Worm (Caenorhabditis elegans) whole organism, L3 larva: ENCODE data around the gene bath-27.

Source experiments
- R02D3.7 ChIP-seq: fragments of 150-350 bp; optimal IDR thresholded peaks from 2 replicates; lab custom pipeline; 2014; ENCODE audit warnings: missing biosample characterization, missing genetic modification characterization
- ZK546.5 ChIP-seq: sonication (generic microtip); optimal IDR thresholded peaks from 2 replicates; lab custom pipeline; 2017; ENCODE audit warnings: missing biosample characterization, missing genetic modification characterization
- ama-1 ChIP-seq: fragments of 150-350 bp; optimal IDR thresholded peaks from 2 replicates; lab custom pipeline; 2018
- ceh-28 ChIP-seq: fragments of 150-350 bp; optimal IDR thresholded peaks from 2 replicates; lab custom pipeline; 2014; ENCODE audit warnings: missing biosample characterization, missing genetic modification reagents, missing genetic modification characterization
- ceh-82 ChIP-seq: fragments of 150-350 bp; optimal IDR thresholded peaks from 2 replicates; lab custom pipeline; 2014; ENCODE audit warnings: missing biosample characterization, missing genetic modification characterization
- ceh-9 ChIP-seq: sonication (generic microtip); optimal IDR thresholded peaks from 2 replicates; lab custom pipeline; 2018; ENCODE audit warnings: missing biosample characterization, missing genetic modification characterization
- daf-12 ChIP-seq: fragments of 150-350 bp; optimal IDR thresholded peaks from 2 replicates; lab custom pipeline; 2014; ENCODE audit warnings: missing biosample characterization, missing genetic modification reagents, missing genetic modification characterization
- egl-27 ChIP-seq: sonication (generic microtip); optimal IDR thresholded peaks from 4 replicates; lab custom pipeline; 2017; ENCODE audit warnings: missing biosample characterization, missing genetic modification reagents, missing genetic modification characterization
- egl-5 ChIP-seq: fragments of 150-350 bp; optimal IDR thresholded peaks from 2 replicates; lab custom pipeline; 2017; ENCODE audit warnings: missing biosample characterization, missing genetic modification reagents, missing genetic modification characterization, inconsistent platforms
- elt-2 ChIP-seq: sonication (generic microtip); optimal IDR thresholded peaks from 2 replicates; lab custom pipeline; 2016; ENCODE audit warnings: missing genetic modification reagents, mild to moderate bottlenecking, missing genetic modification characterization, missing compliant biosample characterization
- eor-1 ChIP-seq, 2 experiments: fragments of 150-350 bp; optimal IDR thresholded peaks; 2 replicates each; lab custom pipeline; 2014 to 2018; ENCODE audit warnings: missing biosample characterization in 2 of 2, missing genetic modification characterization in 2 of 2
- fkh-10 ChIP-seq: sonication (generic microtip); optimal IDR thresholded peaks from 2 replicates; lab custom pipeline; 2017; ENCODE audit warnings: missing biosample characterization, missing genetic modification reagents, missing genetic modification characterization
- fos-1 ChIP-seq: fragments of 150-350 bp; optimal IDR thresholded peaks from 2 replicates; lab custom pipeline; 2014; ENCODE audit warnings: missing biosample characterization, missing genetic modification characterization
- hmg-11 ChIP-seq: sonication (generic microtip); optimal IDR thresholded peaks from 2 replicates; lab custom pipeline; 2016; ENCODE audit warnings: missing genetic modification characterization, missing compliant biosample characterization
- lin-15B ChIP-seq: fragments of 150-350 bp; optimal IDR thresholded peaks from 2 replicates; lab custom pipeline; 2014; ENCODE audit warnings: missing biosample characterization, missing genetic modification characterization
- nhr-11 ChIP-seq: fragments of 150-350 bp; optimal IDR thresholded peaks from 2 replicates; lab custom pipeline; 2014; ENCODE audit warnings: missing biosample characterization, missing genetic modification characterization
- nhr-12 ChIP-seq: fragments of 150-350 bp; optimal IDR thresholded peaks from 2 replicates; lab custom pipeline; 2014; ENCODE audit warnings: missing biosample characterization, missing genetic modification characterization
- nhr-23 ChIP-seq: fragments of 150-350 bp; optimal IDR thresholded peaks from 2 replicates; lab custom pipeline; 2014; ENCODE audit warnings: missing biosample characterization, missing genetic modification reagents, missing genetic modification characterization
- nhr-237 ChIP-seq: fragments of 150-350 bp; optimal IDR thresholded peaks from 2 replicates; lab custom pipeline; 2014; ENCODE audit warnings: missing biosample characterization, missing genetic modification characterization
- nhr-25 ChIP-seq: sonication (generic microtip); optimal IDR thresholded peaks from 2 replicates; lab custom pipeline; 2017; ENCODE audit warnings: missing biosample characterization, missing genetic modification characterization
- nhr-28 ChIP-seq: fragments of 150-350 bp; optimal IDR thresholded peaks from 2 replicates; lab custom pipeline; 2014; ENCODE audit warnings: missing biosample characterization, missing genetic modification characterization
- nhr-43 ChIP-seq: sonication (generic microtip); optimal IDR thresholded peaks from 2 replicates; lab custom pipeline; 2016; ENCODE audit warnings: mild to moderate bottlenecking, missing genetic modification characterization, missing compliant biosample characterization; ENCODE audit not compliant: poor library complexity, severe bottlenecking
- nhr-67 ChIP-seq: fragments of 150-350 bp; optimal IDR thresholded peaks from 2 replicates; lab custom pipeline; 2014; ENCODE audit warnings: missing biosample characterization, missing genetic modification characterization
- nhr-77 ChIP-seq: fragments of 150-350 bp; optimal IDR thresholded peaks from 2 replicates; lab custom pipeline; 2014; ENCODE audit warnings: missing biosample characterization, missing genetic modification characterization
- pha-4 ChIP-seq: fragments of 150-350 bp; optimal IDR thresholded peaks from 2 replicates; lab custom pipeline; 2014; ENCODE audit warnings: missing biosample characterization, missing genetic modification reagents, missing genetic modification characterization
- pqm-1 ChIP-seq: fragments of 150-350 bp; optimal IDR thresholded peaks from 2 replicates; lab custom pipeline; 2017; ENCODE audit warnings: missing biosample characterization, missing genetic modification characterization, inconsistent platforms
- sea-2 ChIP-seq: fragments of 150-350 bp; sonication (generic microtip); optimal IDR thresholded peaks from 4 replicates; lab custom pipeline; 2014; ENCODE audit warnings: missing biosample characterization, missing genetic modification reagents, missing genetic modification characterization
- snpc-4 ChIP-seq: fragments of 150-350 bp; optimal IDR thresholded peaks from 2 replicates; lab custom pipeline; 2014; ENCODE audit warnings: missing biosample characterization, missing genetic modification characterization
- tbx-2 ChIP-seq: sonication (generic microtip); optimal IDR thresholded peaks from 2 replicates; lab custom pipeline; 2016; ENCODE audit warnings: mild to moderate bottlenecking, missing genetic modification characterization, missing compliant biosample characterization
- unc-39 ChIP-seq: sonication (generic microtip); optimal IDR thresholded peaks from 4 replicates; lab custom pipeline; 2017; ENCODE audit warnings: missing biosample characterization, missing genetic modification characterization
- zag-1 ChIP-seq: fragments of 150-350 bp; optimal IDR thresholded peaks from 2 replicates; lab custom pipeline; 2014; ENCODE audit warnings: missing biosample characterization, missing genetic modification characterization
- ztf-11 ChIP-seq: fragments of 150-350 bp; optimal IDR thresholded peaks from 2 replicates; lab custom pipeline; 2014; ENCODE audit warnings: missing biosample characterization, missing genetic modification characterization
- ztf-4 ChIP-seq: fragments of 150-350 bp; optimal IDR thresholded peaks from 2 replicates; lab custom pipeline; 2014; ENCODE audit warnings: missing biosample characterization, missing genetic modification characterization

Gene bath-27

DNA sequence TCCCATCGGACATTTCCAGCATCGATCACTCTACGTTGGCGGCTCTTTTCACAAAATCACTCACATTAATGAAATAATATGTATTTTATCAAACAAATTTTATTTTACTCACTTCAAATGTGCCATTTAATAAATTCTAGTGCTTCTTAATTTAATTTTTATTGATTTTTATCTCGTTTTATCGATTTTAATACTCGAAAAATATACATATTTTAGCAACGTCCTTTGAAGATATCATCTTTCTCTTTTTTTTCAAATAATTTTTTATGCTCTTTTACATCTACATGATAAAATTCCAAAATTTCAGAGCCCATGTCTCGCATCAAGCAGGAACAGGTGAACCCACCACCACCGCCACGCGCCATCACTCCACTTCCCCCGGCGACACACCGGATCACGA is at the start of gene bath-27, which contains the start of gene lido-14:
Gene bath-27 (plus strand): TSS at position 306 of the 400 bp plus-strand sequence.
Gene lido-14 (plus strand): TSS at position 301 of the 400 bp plus-strand sequence.
- TF ChIP-seq daf-12 (tag; lab: Kevin White, UChicago): no peak
- TF ChIP-seq ceh-82 (tag; lab: Kevin White, UChicago): no peak
- TF ChIP-seq nhr-28 (tag; lab: Kevin White, UChicago): no peak
- no peak for TF ChIP-seq sea-2 (GFP tag; lab: Kevin White, UChicago)
- TF ChIP-seq tbx-2: no peak
- no peak for TF ChIP-seq fos-1 (tag; lab: Kevin White, UChicago)
- no peak for TF ChIP-seq egl-5 (tag; lab: Kevin White, UChicago)
- TF ChIP-seq fkh-10 (GFP tag; lab: Kevin White, UChicago): no peak
- TF ChIP-seq egl-27: no peak
- TF ChIP-seq unc-39 (tag; lab: Kevin White, UChicago): no peak
- no peak for TF ChIP-seq ama-1
- TF ChIP-seq ceh-9 (tag; lab: Kevin White, UChicago): no peak
- TF ChIP-seq R02D3.7: no peak
- no peak for TF ChIP-seq nhr-11 (tag; lab: Kevin White, UChicago)
- TF ChIP-seq ztf-11: no peak
- TF ChIP-seq lin-15B (tag; lab: Kevin White, UChicago): no peak
- TF ChIP-seq ZK546.5 (tag; lab: Kevin White, UChicago): no peak

DNA sequence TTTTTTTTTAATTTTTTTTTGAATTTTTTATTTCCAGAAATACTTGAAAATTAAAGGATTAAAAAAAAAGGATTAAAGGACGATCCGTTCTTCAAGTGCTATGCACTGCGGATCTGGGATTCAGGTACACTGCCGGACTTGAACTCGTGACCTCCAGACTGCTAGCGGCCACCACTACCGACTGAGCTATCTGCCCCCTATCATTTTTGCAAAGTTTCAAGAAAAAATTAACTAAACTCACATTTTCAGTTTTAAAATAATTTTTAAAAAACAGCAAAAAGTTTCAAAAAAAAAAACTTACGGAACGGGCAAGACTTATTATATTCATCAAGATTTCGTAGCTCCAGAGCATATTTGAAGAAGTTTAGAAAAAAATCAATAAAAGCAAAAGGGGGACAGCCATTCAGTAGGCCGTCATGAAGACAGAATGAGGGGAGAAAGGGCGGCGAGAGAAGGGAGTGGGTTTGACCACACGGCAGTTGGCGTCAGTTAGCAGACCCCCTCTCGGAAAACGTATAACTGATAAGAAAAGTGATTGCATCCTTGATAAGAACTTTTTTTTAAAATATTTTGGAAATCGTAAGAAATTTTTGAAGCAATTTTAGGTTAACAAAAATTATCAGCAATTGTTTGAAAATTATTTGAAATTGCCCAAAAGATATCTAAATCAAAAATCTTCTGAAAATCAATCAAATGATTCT is 47.8 kb upstream of the bath-27 start:
- TF ChIP-seq nhr-11 (tag; lab: Kevin White, UChicago): no peak
- no peak for TF ChIP-seq hmg-11 (tag; lab: Kevin White, UChicago)
- TF ChIP-seq elt-2 (tag; lab: Kevin White, UChicago): peak; percentile 46
- TF ChIP-seq pha-4: no peak
- TF ChIP-seq, all 47 proteins: peak for 1

DNA sequence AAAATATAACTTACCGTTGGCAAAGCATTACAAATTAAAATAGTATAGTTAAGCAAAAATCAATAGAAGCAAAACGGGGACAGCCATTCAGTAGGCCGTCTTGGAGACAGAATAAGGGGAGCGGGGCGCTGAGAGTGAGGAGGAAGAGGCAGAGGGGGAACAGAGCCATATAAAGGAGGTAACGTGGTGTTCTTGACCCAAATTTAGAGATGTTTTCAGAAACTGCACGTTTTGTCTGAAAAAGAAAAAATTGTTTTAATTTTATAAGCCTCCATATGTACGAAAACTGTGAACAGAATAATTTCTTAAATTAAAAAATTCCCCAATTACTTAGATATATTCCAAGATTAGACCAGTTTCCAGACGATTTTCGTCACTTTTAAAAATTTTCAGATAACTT is 45.5 kb upstream of the bath-27 start, which contains the start of gene F39E9.6:
Gene F39E9.6 (minus strand): TSS at position 101 of the 400 bp plus-strand sequence.
- TF ChIP-seq ztf-11: no peak
- TF ChIP-seq nhr-25 (tag; lab: Kevin White, UChicago): no peak
- no peak for TF ChIP-seq pqm-1 (tag; lab: Kevin White, UChicago)
- TF ChIP-seq R02D3.7: no peak
- TF ChIP-seq nhr-67: no peak

DNA sequence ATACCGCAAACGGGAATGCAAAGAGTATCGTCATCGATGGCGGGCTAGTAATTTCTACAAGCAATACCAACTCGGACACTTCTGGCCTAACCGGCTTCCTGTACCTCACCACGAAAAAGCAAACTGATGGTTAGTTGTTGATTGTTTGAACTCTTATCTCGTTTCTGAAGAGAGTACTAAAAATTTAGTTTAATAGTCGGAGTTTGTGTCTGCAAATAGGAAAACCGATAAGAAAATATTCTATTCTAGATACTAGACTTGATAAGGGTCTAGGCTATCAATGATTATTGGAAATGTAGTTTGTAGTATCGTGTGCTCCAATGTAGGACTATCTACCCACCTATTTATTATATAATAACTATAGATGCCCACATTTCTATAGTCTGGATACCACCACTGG is 40.1 kb upstream of the bath-27 start:
- TF ChIP-seq eor-1 (tag; optimal IDR thresholded peaks at IDR 0.05; lab: Kevin White, UChicago): no peak
- TF ChIP-seq snpc-4 (tag; lab: Kevin White, UChicago): no peak
- TF ChIP-seq nhr-77 (tag; lab: Kevin White, UChicago): no peak
- peak; percentile 91 for TF ChIP-seq elt-2 (tag; lab: Kevin White, UChicago)
- no peak for TF ChIP-seq pqm-1 (tag; lab: Kevin White, UChicago)
- no peak for TF ChIP-seq egl-5 (tag; lab: Kevin White, UChicago)

DNA sequence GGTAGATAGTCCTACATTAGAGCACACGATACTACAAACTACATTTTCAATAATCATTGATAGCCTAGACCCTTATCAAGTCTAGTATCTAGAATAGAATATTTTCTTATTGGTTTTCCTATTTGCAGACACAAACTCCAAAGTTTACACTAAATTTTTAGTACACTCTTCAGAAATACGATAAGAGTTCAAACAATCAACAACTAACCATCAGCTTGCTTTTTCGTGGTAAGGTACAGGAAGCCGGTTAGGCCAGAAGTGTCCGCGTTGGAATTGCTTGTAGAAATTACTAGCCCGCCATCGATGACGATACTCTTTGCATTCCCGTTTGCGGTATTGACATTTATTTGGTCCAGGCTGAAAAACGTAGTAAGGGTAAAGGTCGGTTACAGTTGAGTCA is 36.7 kb upstream of the bath-27 start, which contains the start of gene Y46D2A.1:
Gene Y46D2A.1 (plus strand): TSS at position 301 of the 400 bp plus-strand sequence.
- TF ChIP-seq egl-5 (tag; lab: Kevin White, UChicago) (no peak), elt-2 (tag; lab: Kevin White, UChicago) (peak; percentile 63)

DNA sequence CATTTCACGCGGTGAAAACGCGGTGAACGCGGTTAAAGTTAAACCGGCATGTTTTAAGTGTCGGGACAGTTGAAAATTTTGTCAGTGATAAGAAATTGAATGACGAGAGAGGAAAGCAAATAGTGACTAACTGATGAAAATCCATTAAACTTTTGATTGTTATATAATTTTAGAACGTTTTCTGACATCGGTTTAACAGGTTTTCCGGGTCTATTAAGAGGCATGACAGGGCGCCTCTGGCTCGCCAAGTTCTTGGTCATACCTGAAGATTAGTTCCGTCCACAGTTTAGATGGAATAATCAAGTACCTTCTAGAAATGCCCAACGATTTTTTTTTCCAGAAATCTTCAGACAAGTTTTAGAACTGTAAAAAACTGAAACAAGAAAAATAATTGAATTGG is 35.8 kb upstream of the bath-27 start, which contains the start of gene Y46D2A.2:
Gene Y46D2A.2 (minus strand): TSS at position 101 of the 400 bp plus-strand sequence.
- TF ChIP-seq elt-2 (tag; lab: Kevin White, UChicago): peak; percentile 28
- no peak for TF ChIP-seq nhr-12 (tag; lab: Kevin White, UChicago)

DNA sequence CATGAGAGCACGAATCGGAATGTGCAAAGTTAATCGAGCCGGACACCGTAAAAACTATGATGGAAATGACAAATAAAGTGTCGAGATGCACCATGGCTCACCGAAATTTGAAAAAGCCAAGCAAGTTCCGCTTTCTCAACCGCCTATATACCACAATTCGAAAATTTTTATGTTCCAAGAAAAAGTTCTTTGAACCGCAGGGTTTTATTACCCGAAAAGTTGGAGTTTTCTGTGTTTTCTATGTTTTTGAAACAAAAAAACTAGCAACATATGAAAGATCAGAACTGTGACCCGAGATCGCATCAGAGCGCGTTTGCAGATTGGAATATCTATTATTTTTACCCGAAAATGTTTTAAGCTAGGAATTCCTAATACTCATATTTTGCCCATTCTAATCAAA is 31.8 kb upstream of the bath-27 start, which contains the start of gene Y46D2A.3:
Gene Y46D2A.3 (minus strand): TSS at position 101 of the 400 bp plus-strand sequence.
- TF ChIP-seq ceh-28 (tag; lab: Kevin White, UChicago) (no peak), ZK546.5 (tag; lab: Kevin White, UChicago) (no peak), ztf-4 (no peak), tbx-2 (no peak), daf-12 (tag; lab: Kevin White, UChicago) (no peak), zag-1 (tag; lab: Kevin White, UChicago) (no peak), unc-39 (tag; lab: Kevin White, UChicago) (no peak), nhr-43 (tag; lab: Kevin White, UChicago) (no peak), nhr-23 (tag; lab: Kevin White, UChicago) (no peak), hmg-11 (tag; lab: Kevin White, UChicago) (no peak), sea-2 (GFP tag; lab: Kevin White, UChicago) (no peak), nhr-28 (tag; lab: Kevin White, UChicago) (no peak), nhr-237 (tag; lab: Kevin White, UChicago) (no peak)
